Worm (Caenorhabditis elegans) whole organism, late embryonic: ENCODE data around the gene str-141.

Experiments
- F13H6.1 ChIP-seq: sonication (generic microtip); optimal IDR thresholded peaks from 2 replicates; lab custom pipeline; 2016; ENCODE audit warnings: missing genetic modification characterization, missing compliant biosample characterization
- K09A11.1 ChIP-seq: sonication (generic microtip); optimal IDR thresholded peaks from 2 replicates; lab custom pipeline; 2017; ENCODE audit warnings: antibody characterized with exemption, mild to moderate bottlenecking, missing genetic modification characterization, missing compliant biosample characterization; ENCODE audit not compliant: insufficient read depth
- T23F11.4 ChIP-seq: fragments of 200-800 bp; sonication (Bioruptor generic); optimal IDR thresholded peaks from 2 replicates; lab custom pipeline; 2018; ENCODE audit warnings: mild to moderate bottlenecking, missing genetic modification characterization, missing compliant biosample characterization
- ahr-1 ChIP-seq: sonication (generic microtip); optimal IDR thresholded peaks from 2 replicates; lab custom pipeline; 2016; ENCODE audit warnings: missing genetic modification characterization, missing compliant biosample characterization
- ama-1 ChIP-seq: fragments of 150-350 bp; optimal IDR thresholded peaks from 2 replicates; lab custom pipeline; 2014
- ceh-14 ChIP-seq: sonication (generic microtip); optimal IDR thresholded peaks from 2 replicates; lab custom pipeline; 2016; ENCODE audit warnings: missing genotype, missing genetic modification characterization, missing compliant biosample characterization
- ceh-18 ChIP-seq: sonication (generic microtip); optimal IDR thresholded peaks from 2 replicates; lab custom pipeline; 2016; ENCODE audit warnings: missing genetic modification characterization, missing compliant biosample characterization
- ceh-45 ChIP-seq: fragments of 200-800 bp; sonication (Bioruptor generic); IDR thresholded peaks from 2 replicates; pipeline ENCODE4 v1.3.6; 2022; ENCODE audit warnings: missing genetic modification reagents, missing genetic modification characterization, missing compliant biosample characterization
- ceh-6 ChIP-seq: fragments of 200-800 bp; sonication (Bioruptor generic); optimal IDR thresholded peaks from 2 replicates; lab custom pipeline; 2018; ENCODE audit warnings: mild to moderate bottlenecking, missing genetic modification characterization, missing compliant biosample characterization
- dmd-4 ChIP-seq: sonication (generic microtip); optimal IDR thresholded peaks from 2 replicates; lab custom pipeline; 2016; ENCODE audit warnings: borderline replicate concordance, missing genetic modification characterization, missing compliant biosample characterization
- dve-1 ChIP-seq: sonication (generic microtip); optimal IDR thresholded peaks from 2 replicates; lab custom pipeline; 2017; ENCODE audit warnings: antibody characterized with exemption, mild to moderate bottlenecking, missing genetic modification characterization, missing compliant biosample characterization
- elt-2 ChIP-seq: sonication (generic microtip); optimal IDR thresholded peaks from 2 replicates; lab custom pipeline; 2016; ENCODE audit warnings: missing genetic modification reagents, missing genetic modification characterization, missing compliant biosample characterization
- elt-4 ChIP-seq: sonication (generic microtip); optimal IDR thresholded peaks from 2 replicates; lab custom pipeline; 2016; ENCODE audit warnings: missing genetic modification characterization, missing compliant biosample characterization
- eyg-1 ChIP-seq: sonication (generic microtip); optimal IDR thresholded peaks from 2 replicates; lab custom pipeline; 2016; ENCODE audit warnings: missing genotype, missing genetic modification characterization, missing compliant biosample characterization
- hlh-13 ChIP-seq: fragments of 200-800 bp; sonication (Bioruptor generic); optimal IDR thresholded peaks from 2 replicates; lab custom pipeline; 2018; ENCODE audit warnings: mild to moderate bottlenecking, missing genetic modification characterization, missing compliant biosample characterization
- hlh-30 ChIP-seq: sonication (generic microtip); optimal IDR thresholded peaks from 2 replicates; lab custom pipeline; 2017; ENCODE audit warnings: antibody characterized with exemption, missing genetic modification characterization, missing compliant biosample characterization; ENCODE audit not compliant: insufficient read depth
- hlh-6 ChIP-seq: sonication (generic microtip); optimal IDR thresholded peaks from 2 replicates; lab custom pipeline; 2016; ENCODE audit warnings: missing genotype, missing genetic modification characterization, missing compliant biosample characterization
- lin-11 ChIP-seq: fragments of 200-800 bp; sonication (Bioruptor generic); optimal IDR thresholded peaks from 2 replicates; lab custom pipeline; 2018; ENCODE audit warnings: mild to moderate bottlenecking, missing genetic modification characterization, missing compliant biosample characterization
- madf-2 ChIP-seq: sonication (generic microtip); optimal IDR thresholded peaks from 2 replicates; lab custom pipeline; 2017; ENCODE audit warnings: missing genetic modification characterization, missing compliant biosample characterization
- mec-3 ChIP-seq: sonication (generic microtip); optimal IDR thresholded peaks from 2 replicates; lab custom pipeline; 2016; ENCODE audit warnings: borderline replicate concordance, missing genetic modification characterization, missing compliant biosample characterization
- nfya-1 ChIP-seq: sonication (generic microtip); optimal IDR thresholded peaks from 2 replicates; lab custom pipeline; 2017; ENCODE audit warnings: missing genetic modification characterization, mild to moderate bottlenecking, missing compliant biosample characterization, antibody characterized with exemption, moderate library complexity
- nhr-232 ChIP-seq: sonication (generic microtip); optimal IDR thresholded peaks from 2 replicates; lab custom pipeline; 2016; ENCODE audit warnings: missing genetic modification characterization, missing compliant biosample characterization
- npax-4 ChIP-seq: sonication (generic microtip); optimal IDR thresholded peaks from 2 replicates; lab custom pipeline; 2016; ENCODE audit warnings: missing genetic modification characterization, missing compliant biosample characterization
- odd-2 ChIP-seq: sonication (generic microtip); optimal IDR thresholded peaks from 2 replicates; lab custom pipeline; 2017; ENCODE audit warnings: antibody characterized with exemption, mild to moderate bottlenecking, missing genetic modification characterization, missing compliant biosample characterization
- pag-3 ChIP-seq: sonication (generic microtip); optimal IDR thresholded peaks from 2 replicates; lab custom pipeline; 2016; ENCODE audit warnings: missing compliant biosample characterization, missing genetic modification characterization, borderline replicate concordance
- pat-9 ChIP-seq: fragments of 200-800 bp; sonication (Bioruptor generic); optimal IDR thresholded peaks from 2 replicates; lab custom pipeline; 2018; ENCODE audit warnings: mild to moderate bottlenecking, missing genetic modification characterization, moderate library complexity, missing compliant biosample characterization
- pha-2 ChIP-seq: sonication (generic microtip); optimal IDR thresholded peaks from 2 replicates; lab custom pipeline; 2017; ENCODE audit warnings: mild to moderate bottlenecking, missing genetic modification characterization, missing compliant biosample characterization
- pqm-1 ChIP-seq: sonication (generic microtip); optimal IDR thresholded peaks from 2 replicates; lab custom pipeline; 2016; ENCODE audit warnings: missing genetic modification characterization, missing compliant biosample characterization
- pros-1 ChIP-seq: fragments of 150-350 bp; optimal IDR thresholded peaks from 2 replicates; lab custom pipeline; 2014; ENCODE audit warnings: missing biosample characterization, missing genetic modification reagents, missing genetic modification characterization
- ref-2 ChIP-seq: sonication (generic microtip); optimal IDR thresholded peaks from 2 replicates; lab custom pipeline; 2016; ENCODE audit warnings: missing genetic modification characterization, missing compliant biosample characterization
- rnt-1 ChIP-seq: sonication (generic microtip); optimal IDR thresholded peaks from 2 replicates; lab custom pipeline; 2016; ENCODE audit warnings: missing genetic modification characterization, missing compliant biosample characterization
- tbx-2 ChIP-seq: sonication (generic microtip); optimal IDR thresholded peaks from 2 replicates; lab custom pipeline; 2016; ENCODE audit warnings: missing genetic modification characterization, missing compliant biosample characterization
- unc-55 ChIP-seq: sonication (generic microtip); optimal IDR thresholded peaks from 2 replicates; lab custom pipeline; 2017; ENCODE audit warnings: missing biosample characterization, missing genetic modification reagents, missing genetic modification characterization
- zip-5 ChIP-seq: sonication (generic microtip); optimal IDR thresholded peaks from 2 replicates; lab custom pipeline; 2016; ENCODE audit warnings: missing genetic modification characterization, missing compliant biosample characterization
- ztf-16 ChIP-seq: sonication (generic microtip); optimal IDR thresholded peaks from 2 replicates; lab custom pipeline; 2017; ENCODE audit warnings: missing genetic modification characterization, missing compliant biosample characterization

str-141 gene

DNA sequence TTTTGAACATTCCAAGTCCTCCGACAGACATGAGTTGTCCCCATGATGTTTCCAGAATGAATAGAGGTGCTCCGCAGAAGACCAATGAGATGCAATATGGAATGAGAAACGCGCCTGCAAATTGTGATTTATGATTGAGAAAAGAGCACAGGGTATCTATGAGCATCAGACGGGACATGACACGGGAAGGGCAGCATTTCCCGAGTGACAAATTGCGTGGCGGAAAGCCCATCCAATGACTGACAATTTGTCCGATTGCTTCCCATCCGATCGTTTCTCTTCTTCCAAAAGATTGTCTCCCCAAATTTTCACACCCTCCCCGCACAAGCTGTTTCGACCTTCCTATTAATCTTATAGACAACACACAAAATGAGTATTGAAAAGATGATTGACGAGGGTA is 15.8 kb downstream of the str-141 start:
- no peak for TF ChIP-seq mec-3
- peak; percentile 83 for TF ChIP-seq ceh-18
- peak; percentile 95 for TF ChIP-seq unc-55 (GFP tag; lab: Kevin White, UChicago)
- no peak for TF ChIP-seq F13H6.1 (tag; lab: Kevin White, UChicago)
- peak; percentile 6 for TF ChIP-seq nfya-1
- peak; percentile 75 for TF ChIP-seq rnt-1

DNA sequence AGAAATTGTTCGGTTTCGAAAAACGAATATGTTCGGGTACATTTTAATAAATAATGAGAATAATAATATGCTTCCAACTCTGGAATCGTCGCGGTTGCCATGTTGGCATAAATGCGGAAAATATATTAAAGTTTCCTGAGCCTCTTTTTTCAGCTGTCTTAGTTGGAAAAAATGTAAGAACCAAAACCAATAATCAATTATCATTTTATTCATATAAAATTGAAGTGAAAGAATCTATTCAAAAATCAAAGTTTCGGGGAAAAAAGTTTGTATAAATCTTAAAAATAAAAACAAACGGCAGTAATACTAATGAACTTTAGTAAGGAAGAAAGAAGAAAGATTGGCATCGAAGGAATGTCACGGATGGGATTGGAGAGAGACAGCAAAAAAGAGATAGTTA is 18.7 kb downstream of the str-141 start, which contains the start of gene srh-45:
Gene srh-45 (minus strand): TSS at position 101 of the 400 bp plus-strand sequence.
- no peak for TF ChIP-seq pat-9 (tag; lab: Kevin White, UChicago)
- TF ChIP-seq pha-2 = no peak
- no peak for TF ChIP-seq nhr-232 (tag; lab: Kevin White, UChicago)
- TF ChIP-seq hlh-30 = no peak
- TF ChIP-seq hlh-13 (GFP tag; lab: Kevin White, UChicago) = no peak
- no peak for TF ChIP-seq pag-3 (tag; lab: Kevin White, UChicago)
- no peak for TF ChIP-seq eyg-1
- no peak for TF ChIP-seq pros-1
- no peak for TF ChIP-seq ztf-16
- no peak for TF ChIP-seq tbx-2 (tag; lab: Kevin White, UChicago)
- TF ChIP-seq npax-4 (tag; lab: Kevin White, UChicago) = no peak
- TF ChIP-seq madf-2 (tag; lab: Kevin White, UChicago) = no peak
- TF ChIP-seq ahr-1 (tag; lab: Kevin White, UChicago) = no peak
- TF ChIP-seq hlh-6 (tag; lab: Kevin White, UChicago) = no peak
- no peak for TF ChIP-seq ceh-45
- no peak for TF ChIP-seq dve-1 (tag; lab: Kevin White, UChicago)
- TF ChIP-seq, all 69 proteins: peak for 0

DNA sequence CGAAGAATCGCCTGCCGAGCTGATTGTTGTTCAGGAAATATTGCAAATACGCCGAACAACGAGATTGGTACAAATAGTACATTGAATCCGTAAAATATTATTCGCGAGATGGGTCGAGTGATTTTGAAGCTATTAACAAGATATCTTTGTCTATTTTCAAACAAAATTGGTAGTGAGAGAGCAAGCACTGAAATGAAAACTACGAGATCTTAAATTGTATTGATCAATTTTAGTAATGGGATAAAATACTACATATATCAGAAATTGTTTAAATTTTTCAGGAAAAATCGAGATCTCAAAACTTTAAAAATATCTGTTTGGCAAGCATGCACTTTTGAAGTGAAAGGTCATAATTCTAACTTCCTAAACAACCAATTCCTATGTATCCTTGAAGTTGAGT is 19.4 kb downstream of the str-141 start:
- TF ChIP-seq pros-1 = no peak
- TF ChIP-seq ceh-14 (tag; lab: Kevin White, UChicago) = no peak
- no peak for TF ChIP-seq ref-2 (tag; lab: Kevin White, UChicago)
- TF ChIP-seq odd-2 (tag; lab: Kevin White, UChicago) = no peak
- no peak for TF ChIP-seq F13H6.1 (tag; lab: Kevin White, UChicago)
- no peak for TF ChIP-seq elt-4 (tag; lab: Kevin White, UChicago)
- TF ChIP-seq npax-4 (tag; lab: Kevin White, UChicago) = no peak
- TF ChIP-seq madf-2 (tag; lab: Kevin White, UChicago) = no peak
- TF ChIP-seq hlh-30 = no peak
- no peak for TF ChIP-seq K09A11.1 (tag; lab: Kevin White, UChicago)
- TF ChIP-seq ama-1 = no peak
- no peak for TF ChIP-seq T23F11.4 (GFP tag; lab: Kevin White, UChicago)
- no peak for TF ChIP-seq ztf-16
- TF ChIP-seq nfya-1 = no peak
- TF ChIP-seq pha-2 = no peak
- no peak for TF ChIP-seq lin-11

DNA sequence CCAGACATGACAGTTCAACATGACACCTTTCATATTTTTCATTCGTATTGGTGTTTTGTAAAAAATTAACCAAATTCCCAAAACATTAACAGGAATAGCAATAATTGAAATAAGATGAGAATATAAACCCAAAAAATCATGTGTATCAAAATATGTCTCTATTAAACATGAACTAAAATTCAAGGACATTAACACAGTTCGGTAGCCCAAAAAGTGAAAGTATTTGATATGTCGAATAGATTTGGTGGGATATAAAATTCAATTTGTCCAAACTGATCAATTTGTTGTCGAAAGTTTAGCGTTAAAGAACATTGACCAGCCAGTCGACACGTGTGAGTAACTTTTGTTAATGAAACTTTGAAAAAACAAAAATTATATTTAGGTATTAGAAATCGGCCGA is 20.9 kb downstream of the str-141 start, which contains the start of gene srh-46:
Gene srh-46 (minus strand): TSS at position 189 of the 400 bp plus-strand sequence.
- TF ChIP-seq T23F11.4 (GFP tag; lab: Kevin White, UChicago) (no peak), madf-2 (tag; lab: Kevin White, UChicago) (no peak), ceh-6 (GFP tag; lab: Kevin White, UChicago) (no peak), zip-5 (tag; lab: Kevin White, UChicago) (no peak), pqm-1 (tag; lab: Kevin White, UChicago) (no peak), K09A11.1 (tag; lab: Kevin White, UChicago) (no peak), pat-9 (tag; lab: Kevin White, UChicago) (no peak), eyg-1 (no peak), dmd-4 (tag; lab: Kevin White, UChicago) (no peak), nhr-232 (tag; lab: Kevin White, UChicago) (no peak), hlh-30 (no peak)
- TF ChIP-seq, all 69 proteins: peak for 0

DNA sequence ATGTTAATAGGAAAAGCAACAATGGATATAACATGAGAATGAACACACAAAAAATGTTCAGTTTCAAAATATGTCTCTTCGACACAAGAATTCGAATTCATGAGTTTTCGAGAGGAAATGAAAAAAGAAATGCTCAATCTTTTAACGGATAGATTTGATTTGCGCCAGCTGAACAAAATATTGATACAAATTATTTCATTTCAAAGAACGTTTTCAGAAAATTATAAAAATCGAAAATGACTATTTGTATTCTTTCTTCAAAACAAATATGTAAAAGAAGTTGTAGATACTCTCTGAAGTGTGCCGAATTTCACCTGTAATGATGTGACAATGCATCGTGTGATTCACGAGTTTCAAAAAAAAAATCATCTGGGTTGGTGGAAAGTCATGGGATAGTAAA is 23.1 kb downstream of the str-141 start, which contains the start of gene srh-47:
Gene srh-47 (minus strand): TSS at position 101 of the 400 bp plus-strand sequence.
- TF ChIP-seq elt-4 (tag; lab: Kevin White, UChicago) (no peak), elt-2 (tag; lab: Kevin White, UChicago) (no peak)
